Fruit fly (Drosophila melanogaster) whole organism, embryonic: ENCODE results near the gene inc.

Experiments used
- Aef1 ChIP-seq: fragments of 200-800 bp; sonication (Bioruptor generic); IDR thresholded peaks from 3 replicates; pipeline ENCODE4 v1.3.6; 2022; ENCODE audit warnings: missing biosample characterization, missing genetic modification characterization
- Atf3 ChIP-seq: fragments of 200-800 bp; sonication (Bioruptor generic); optimal IDR thresholded peaks from 3 replicates; lab custom pipeline; 2016; ENCODE audit warnings: missing biosample characterization, missing genetic modification characterization
- Awh ChIP-seq: fragments of 200-800 bp; sonication (Bioruptor generic); IDR thresholded peaks from 2 replicates; pipeline ENCODE4, ENCODE4 v1.3.6; 2022; ENCODE audit warnings: missing biosample characterization, missing genetic modification characterization
- Bdp1 ChIP-seq: fragments of 200-800 bp; sonication (Bioruptor generic); optimal IDR thresholded peaks from 3 replicates; lab custom pipeline; 2016; ENCODE audit warnings: missing biosample characterization, missing genetic modification characterization
- CG10366 ChIP-seq: fragments of 200-800 bp; sonication (Bioruptor generic); IDR thresholded peaks from 2 replicates; pipeline ENCODE4 v1.3.6; 2022; ENCODE audit warnings: missing biosample characterization, missing genetic modification characterization
- CG12219 ChIP-seq: fragments of 200-800 bp; sonication (Bioruptor generic); optimal IDR thresholded peaks from 3 replicates; lab custom pipeline; 2018; ENCODE audit warnings: missing biosample characterization, mild to moderate bottlenecking, missing genetic modification characterization
- CG2712 ChIP-seq: fragments of 200-800 bp; optimal IDR thresholded peaks from 3 replicates; lab custom pipeline; 2019; ENCODE audit warnings: missing biosample characterization, mild to moderate bottlenecking, missing genetic modification characterization, moderate library complexity
- CG30431 ChIP-seq: fragments of 200-800 bp; sonication (Bioruptor generic); optimal IDR thresholded peaks from 2 replicates; lab custom pipeline; 2017; ENCODE audit warnings: missing biosample characterization, missing genetic modification characterization
- CG33213 ChIP-seq: fragments of 200-800 bp; sonication (Bioruptor generic); optimal IDR thresholded peaks from 3 replicates; lab custom pipeline; 2016; ENCODE audit warnings: missing biosample characterization, missing genetic modification characterization
- CG4707 ChIP-seq: fragments of 200-800 bp; sonication (Bioruptor generic); optimal IDR thresholded peaks from 2 replicates; lab custom pipeline; 2018; ENCODE audit warnings: missing biosample characterization, mild to moderate bottlenecking, missing genetic modification characterization, moderate library complexity
- CG5180 ChIP-seq: fragments of 200-800 bp; sonication (Bioruptor generic); optimal IDR thresholded peaks from 3 replicates; lab custom pipeline; 2017; ENCODE audit warnings: missing biosample characterization, missing genetic modification characterization, mild to moderate bottlenecking, moderate library complexity, missing genetic modification reagents
- CG5953 ChIP-seq: fragments of 200-800 bp; sonication (Bioruptor generic); IDR thresholded peaks from 2 replicates; pipeline ENCODE4 v1.3.6; 2022; ENCODE audit warnings: missing biosample characterization, missing genetic modification characterization
- CG6654 ChIP-seq: fragments of 200-800 bp; sonication (Bioruptor generic); optimal IDR thresholded peaks from 2 replicates; lab custom pipeline; 2017; ENCODE audit warnings: missing biosample characterization, mild to moderate bottlenecking, missing genetic modification characterization
- CG7928 ChIP-seq: fragments of 200-800 bp; sonication (Bioruptor generic); optimal IDR thresholded peaks from 2 replicates; lab custom pipeline; 2017; ENCODE audit warnings: missing biosample characterization, mild to moderate bottlenecking, missing genetic modification characterization
- CG8388 ChIP-seq: fragments of 200-800 bp; sonication (Bioruptor generic); optimal IDR thresholded peaks from 2 replicates; lab custom pipeline; 2019; ENCODE audit warnings: missing biosample characterization, mild to moderate bottlenecking, missing genetic modification characterization, moderate library complexity
- CG8924 ChIP-seq: fragments of 200-800 bp; optimal IDR thresholded peaks from 3 replicates; lab custom pipeline; 2019; ENCODE audit warnings: missing biosample characterization, mild to moderate bottlenecking, missing genetic modification characterization, moderate library complexity
- CG9437 ChIP-seq: fragments of 200-800 bp; sonication (Bioruptor generic); optimal IDR thresholded peaks from 2 replicates; lab custom pipeline; 2018; ENCODE audit warnings: missing biosample characterization, mild to moderate bottlenecking, missing genetic modification characterization
- CG9797 ChIP-seq: fragments of 200-800 bp; sonication (Bioruptor generic); optimal IDR thresholded peaks from 3 replicates; lab custom pipeline; 2018; ENCODE audit warnings: missing biosample characterization, mild to moderate bottlenecking, missing genetic modification characterization
- CG9932 ChIP-seq: fragments of 200-800 bp; sonication (Bioruptor generic); IDR thresholded peaks from 2 replicates; pipeline ENCODE4 v1.3.6; 2022; ENCODE audit warnings: missing biosample characterization, missing genetic modification characterization
- Dad ChIP-seq: fragments of 200-800 bp; sonication (Bioruptor generic); optimal IDR thresholded peaks from 3 replicates; lab custom pipeline; 2016; ENCODE audit warnings: missing biosample characterization, missing genetic modification characterization
- Fer1 ChIP-seq: fragments of 200-800 bp; sonication (Bioruptor generic); optimal IDR thresholded peaks from 2 replicates; lab custom pipeline; 2017; ENCODE audit warnings: missing biosample characterization, mild to moderate bottlenecking, missing genetic modification characterization
- HLHmδ ChIP-seq: fragments of 200-800 bp; sonication (Bioruptor generic); optimal IDR thresholded peaks from 2 replicates; lab custom pipeline; 2018; ENCODE audit warnings: missing biosample characterization, mild to moderate bottlenecking, missing genetic modification characterization, moderate library complexity
- Hmr ChIP-seq: fragments of 200-800 bp; sonication (Bioruptor generic); optimal IDR thresholded peaks from 3 replicates; lab custom pipeline; 2017; ENCODE audit warnings: mild to moderate bottlenecking, missing biosample characterization, missing genetic modification reagents, missing genetic modification characterization
- Hr51 ChIP-seq, 2 experiments: fragments of 200-800 bp; sonication (Bioruptor generic); optimal IDR thresholded peaks; 2 replicates in 1 of 2; 3 replicates in 1 of 2; lab custom pipeline; 2016 to 2018; ENCODE audit warnings: missing biosample characterization in 2 of 2, missing genetic modification characterization in 2 of 2, mild to moderate bottlenecking in 1 of 2, moderate library complexity in 1 of 2
- Mad ChIP-seq: fragments of 200-800 bp; sonication (Bioruptor generic); optimal IDR thresholded peaks from 2 replicates; lab custom pipeline; 2016; ENCODE audit warnings: missing biosample characterization, missing genetic modification characterization
- Sry-β ChIP-seq: fragments of 200-800 bp; sonication (Bioruptor generic); optimal IDR thresholded peaks from 2 replicates; lab custom pipeline; 2018; ENCODE audit warnings: missing biosample characterization, mild to moderate bottlenecking, missing genetic modification characterization, moderate library complexity
- bbx ChIP-seq: fragments of 200-800 bp; sonication (Bioruptor generic); IDR thresholded peaks from 2 replicates; pipeline ENCODE4 v1.3.6; 2022; ENCODE audit warnings: missing biosample characterization, missing genetic modification characterization; ENCODE audit not compliant: partially characterized antibody
- ems ChIP-seq: fragments of 200-800 bp; sonication (Bioruptor generic); optimal IDR thresholded peaks from 3 replicates; lab custom pipeline; 2016; ENCODE audit warnings: missing biosample characterization, missing genetic modification characterization
- en ChIP-seq: fragments of 200-800 bp; sonication (Bioruptor generic); optimal IDR thresholded peaks from 2 replicates; lab custom pipeline; 2016; ENCODE audit warnings: missing biosample characterization, missing genetic modification characterization
- ftz-f1 ChIP-seq: fragments of 200-800 bp; sonication (Bioruptor generic); optimal IDR thresholded peaks from 2 replicates; lab custom pipeline; 2016; ENCODE audit warnings: missing biosample characterization, missing genetic modification characterization
- gcm ChIP-seq: fragments of 200-800 bp; sonication (Bioruptor generic); optimal IDR thresholded peaks from 2 replicates; lab custom pipeline; 2019; ENCODE audit warnings: missing biosample characterization, mild to moderate bottlenecking, missing genetic modification characterization, moderate library complexity
- gro ChIP-seq: fragments of 200-800 bp; sonication (Bioruptor generic); optimal IDR thresholded peaks from 2 replicates; lab custom pipeline; 2016; ENCODE audit warnings: missing biosample characterization, missing genetic modification characterization
- gt ChIP-seq: fragments of 200-800 bp; sonication (Bioruptor generic); IDR thresholded peaks from 2 replicates; pipeline ENCODE4 v1.3.6; 2022; ENCODE audit warnings: missing biosample characterization, missing genetic modification characterization
- h ChIP-seq: fragments of >200 bp; optimal IDR thresholded peaks from 2 replicates; lab custom pipeline; 2017
- lilli ChIP-seq: fragments of 200-800 bp; sonication (Bioruptor generic); optimal IDR thresholded peaks from 3 replicates; lab custom pipeline; 2016; ENCODE audit warnings: missing biosample characterization, missing genetic modification characterization
- lola ChIP-seq, 3 experiments: fragments of >200 bp in 2 of 3; fragments of 200-800 bp in 1 of 3; sonication (Bioruptor generic) in 1 of 3; optimal IDR thresholded peaks; 2 replicates each; lab custom pipeline; 2017 to 2019; ENCODE audit warnings: missing biosample characterization in 3 of 3, missing genetic modification characterization in 3 of 3, mild to moderate bottlenecking in 1 of 3, moderate library complexity in 1 of 3
- mirr ChIP-seq: fragments of 200-800 bp; sonication (Bioruptor generic); optimal IDR thresholded peaks from 3 replicates; lab custom pipeline; 2018; ENCODE audit warnings: missing biosample characterization, mild to moderate bottlenecking, missing genetic modification characterization
- pan ChIP-seq, 4 experiments: fragments of >200 bp in 3 of 4; fragments of 200-800 bp in 1 of 4; sonication (Bioruptor generic) in 1 of 4; optimal IDR thresholded peaks in 3 of 4; IDR thresholded peaks in 1 of 4; 2 replicates each; pipeline versions ENCODE4 v1.3.6 to Lab custom; 2017 to 2022; ENCODE audit warnings: missing biosample characterization in 2 of 4, missing genetic modification characterization in 2 of 4, mixed read lengths in 1 of 4
- pfk ChIP-seq: fragments of 200-800 bp; sonication (Bioruptor generic); optimal IDR thresholded peaks from 2 replicates; lab custom pipeline; 2018; ENCODE audit warnings: missing biosample characterization, mild to moderate bottlenecking, missing genetic modification characterization, moderate library complexity
- pum ChIP-seq: fragments of 200-800 bp; sonication (Bioruptor generic); optimal IDR thresholded peaks from 2 replicates; lab custom pipeline; 2016; ENCODE audit warnings: missing biosample characterization, missing genetic modification characterization
- ranshi ChIP-seq: fragments of 200-800 bp; sonication (Bioruptor generic); IDR thresholded peaks from 2 replicates; pipeline ENCODE4 v1.3.6; 2022; ENCODE audit warnings: missing biosample characterization, missing genetic modification characterization
- schlank ChIP-seq: fragments of 200-800 bp; sonication (Bioruptor generic); optimal IDR thresholded peaks from 2 replicates; lab custom pipeline; 2018; ENCODE audit warnings: missing biosample characterization, mild to moderate bottlenecking, missing genetic modification characterization
- sna ChIP-seq: fragments of 200-800 bp; sonication (Bioruptor generic); IDR thresholded peaks from 2 replicates; pipeline ENCODE4 v1.3.6; 2022; ENCODE audit warnings: missing biosample characterization, missing genetic modification characterization; ENCODE audit not compliant: partially characterized antibody
- ssp ChIP-seq: fragments of 200-800 bp; sonication (Bioruptor generic); IDR thresholded peaks from 2 replicates; pipeline ENCODE4 v1.3.6; 2022; ENCODE audit warnings: missing biosample characterization, missing genetic modification characterization
- tll ChIP-seq, 2 experiments: fragments of 200-800 bp in 1 of 2; fragments of >200 bp in 1 of 2; sonication (Bioruptor generic) in 1 of 2; optimal IDR thresholded peaks; 2 replicates each; lab custom pipeline; 2017 to 2019; ENCODE audit warnings: missing biosample characterization in 2 of 2, missing genetic modification characterization in 2 of 2, mild to moderate bottlenecking in 1 of 2, moderate library complexity in 1 of 2
- ttk ChIP-seq: fragments of 200-800 bp; sonication (Bioruptor generic); IDR thresholded peaks from 2 replicates; pipeline ENCODE4 v2.1.2; 2022; ENCODE audit warnings: missing biosample characterization, missing genetic modification characterization
- tup ChIP-seq: fragments of 200-800 bp; sonication (Bioruptor generic); optimal IDR thresholded peaks from 2 replicates; lab custom pipeline; 2016; ENCODE audit warnings: missing biosample characterization, mild to moderate bottlenecking, missing genetic modification characterization, moderate library complexity
- vfl ChIP-seq: fragments of 200-800 bp; sonication (Bioruptor generic); optimal IDR thresholded peaks from 2 replicates; lab custom pipeline; 2016; ENCODE audit warnings: missing biosample characterization, missing genetic modification characterization
- vvl ChIP-seq: fragments of 200-800 bp; sonication (Bioruptor generic); IDR thresholded peaks from 2 replicates; pipeline ENCODE4 v1.3.6; 2022; ENCODE audit warnings: missing biosample characterization, missing genetic modification characterization
- wek ChIP-seq: fragments of 200-800 bp; sonication (Bioruptor generic); optimal IDR thresholded peaks from 3 replicates; lab custom pipeline; 2018; ENCODE audit warnings: missing biosample characterization, mild to moderate bottlenecking, missing genetic modification characterization, moderate library complexity
- zfh1 ChIP-seq: fragments of 200-800 bp; sonication (Bioruptor generic); IDR thresholded peaks from 3 replicates; pipeline ENCODE4 v1.3.6; 2022; ENCODE audit warnings: missing biosample characterization, missing genetic modification characterization

inc gene

DNA sequence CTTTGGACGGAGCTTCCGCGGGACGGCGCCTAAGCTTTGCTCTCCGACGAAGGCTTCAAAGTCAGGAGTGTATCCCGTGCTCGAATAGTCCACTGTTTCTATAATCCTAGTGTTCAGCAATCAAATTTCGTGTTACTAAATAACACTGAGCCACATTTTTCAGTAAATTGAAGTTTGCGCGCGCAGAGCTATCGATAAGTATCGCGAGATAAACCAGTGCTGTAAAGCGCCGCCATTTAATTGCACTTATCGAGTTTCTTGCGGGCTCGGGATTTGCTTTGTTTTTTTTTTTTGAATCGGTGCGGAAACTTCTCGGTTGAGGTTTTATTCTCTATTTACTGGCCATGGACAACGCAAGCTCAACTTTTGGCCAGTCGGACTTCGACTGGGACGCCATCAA lies 6.4 kb upstream of the inc start, which contains the start of the genes Rab27 and mei-38 (continued):
- peak; percentile 65; the same call in 1 of the 2 replicates for TF ChIP-seq bbx (GFP tag; lab: Robert Waterston, UW)
- TF ChIP-seq ftz-f1 (GFP tag; lab: Kevin White, UChicago) = no peak
- no peak for TF ChIP-seq Sry-β (GFP tag; lab: Kevin White, UChicago)
- no peak for TF ChIP-seq tup (GFP tag; lab: Kevin White, UChicago)
- TF ChIP-seq CG9932 (GFP tag; lab: Robert Waterston, UW) = peak; percentile 72
- TF ChIP-seq vvl (GFP tag; lab: Robert Waterston, UW) = peak; percentile 57
- TF ChIP-seq CG7928 = no peak
- no peak for TF ChIP-seq CG30431 (GFP tag; lab: Kevin White, UChicago)
- TF ChIP-seq gcm (GFP tag; lab: Kevin White, UChicago) = no peak
- no peak for TF ChIP-seq pan (optimal IDR thresholded peaks at IDR 0.05; lab: Kevin White, UChicago)
- TF ChIP-seq pan (GFP tag; optimal IDR thresholded peaks at IDR 0.05 in 1 of 2, IDR thresholded peaks at IDR 0.05 in 1 of 2) = peak in 1 of 2 experiments; percentile 19
- no peak for TF ChIP-seq Aef1 (GFP tag; lab: Robert Waterston, UW)
- no peak for TF ChIP-seq tll (GFP tag; optimal IDR thresholded peaks at IDR 0.05; lab: Kevin White, UChicago)
- TF ChIP-seq CG12219 = no peak
- TF ChIP-seq CG8388 (GFP tag; lab: Kevin White, UChicago) = no peak
- no peak for TF ChIP-seq wek (GFP tag; lab: Kevin White, UChicago)
- no peak for TF ChIP-seq CG6654 (GFP tag; lab: Kevin White, UChicago)
- TF ChIP-seq Mad (GFP tag; lab: Kevin White, UChicago) = no peak
- no peak for TF ChIP-seq ems (GFP tag; lab: Kevin White, UChicago)
- no peak for TF ChIP-seq CG5180
- no peak for TF ChIP-seq Hr51 (GFP tag; optimal IDR thresholded peaks at IDR 0.05; lab: Kevin White, UChicago)
- TF ChIP-seq gro (GFP tag; lab: Kevin White, UChicago) = no peak
- no peak for TF ChIP-seq ranshi (GFP tag; lab: Robert Waterston, UW)
- peak; percentile 22 for TF ChIP-seq Bdp1 (GFP tag; lab: Kevin White, UChicago)
- no peak for TF ChIP-seq Awh (GFP tag; lab: Robert Waterston, UW)
- no peak for TF ChIP-seq ttk (GFP tag; lab: Robert Waterston, UW)
- TF ChIP-seq CG9797 (GFP tag; lab: Kevin White, UChicago) = peak; percentile 32
- TF ChIP-seq sna (GFP tag; lab: Robert Waterston, UW) = peak; percentile 63; the same call in 1 of the 2 replicates
- no peak for TF ChIP-seq pum
- TF ChIP-seq zfh1 (GFP tag; lab: Robert Waterston, UW) = no peak
- TF ChIP-seq lola (GFP tag; optimal IDR thresholded peaks at IDR 0.05; lab: Kevin White, UChicago) = no peak
- no peak for TF ChIP-seq CG9437 (GFP tag; lab: Kevin White, UChicago)
- TF ChIP-seq CG10366 (GFP tag; lab: Robert Waterston, UW) = no peak
- no peak for TF ChIP-seq CG33213 (GFP tag; lab: Kevin White, UChicago)
- no peak for TF ChIP-seq schlank (tag; lab: Kevin White, UChicago)
- no peak for TF ChIP-seq HLHmδ (GFP tag; lab: Kevin White, UChicago)
- TF ChIP-seq vfl (GFP tag; lab: Kevin White, UChicago) = peak; percentile 20
- no peak for TF ChIP-seq CG4707 (GFP tag; lab: Kevin White, UChicago)
- no peak for TF ChIP-seq CG5953 (GFP tag; lab: Robert Waterston, UW)
- TF ChIP-seq lilli = peak; percentile 18
- no peak for TF ChIP-seq en (GFP tag; lab: Kevin White, UChicago)
- no peak for TF ChIP-seq CG8924
- no peak for TF ChIP-seq gt (GFP tag; lab: Robert Waterston, UW)
- TF ChIP-seq Hmr = no peak
- TF ChIP-seq Atf3 = no peak
- TF ChIP-seq pfk (GFP tag; lab: Kevin White, UChicago) = no peak
- no peak for TF ChIP-seq CG2712
- TF ChIP-seq Fer1 (GFP tag; lab: Kevin White, UChicago) = peak; percentile 9
- no peak for TF ChIP-seq mirr (GFP tag; lab: Kevin White, UChicago)
- TF ChIP-seq ssp (GFP tag; lab: Robert Waterston, UW) = no peak
- TF ChIP-seq h (lab: Kevin White, UChicago) = no peak
- TF ChIP-seq Dad (GFP tag; lab: Kevin White, UChicago) = no peak
